Worm (Caenorhabditis elegans) whole organism, mixed stage, embryonic: ENCODE data around the gene W03C9.5.

Experiments
- M03D4.4 ChIP-seq: sonication (generic microtip); optimal IDR thresholded peaks from 2 replicates; lab custom pipeline; 2017; ENCODE audit warnings: mild to moderate bottlenecking, missing genetic modification characterization, missing compliant biosample characterization
- bed-3 ChIP-seq: fragments of 200-800 bp; sonication (Bioruptor generic); optimal IDR thresholded peaks from 3 replicates; lab custom pipeline; 2018; ENCODE audit warnings: mild to moderate bottlenecking, missing genetic modification characterization, moderate library complexity, missing compliant biosample characterization
- blmp-1 ChIP-seq: fragments of 150-350 bp; optimal IDR thresholded peaks from 2 replicates; lab custom pipeline; 2014; ENCODE audit warnings: missing biosample characterization, missing genetic modification characterization
- ceh-43 ChIP-seq: fragments of 200-800 bp; sonication (Bioruptor generic); optimal IDR thresholded peaks from 2 replicates; lab custom pipeline; 2018; ENCODE audit warnings: mild to moderate bottlenecking, missing genetic modification characterization, moderate library complexity, missing compliant biosample characterization
- ceh-83 ChIP-seq: fragments of 200-800 bp; sonication (Bioruptor generic); optimal IDR thresholded peaks from 2 replicates; lab custom pipeline; 2018; ENCODE audit warnings: mild to moderate bottlenecking, missing genetic modification characterization, missing compliant biosample characterization
- ces-1 ChIP-seq: fragments of 150-350 bp; optimal IDR thresholded peaks from 2 replicates; lab custom pipeline; 2014; ENCODE audit warnings: missing biosample characterization, missing genetic modification reagents, missing genetic modification characterization
- drap-1 ChIP-seq: fragments of 200-800 bp; sonication (Bioruptor generic); optimal IDR thresholded peaks from 3 replicates; lab custom pipeline; 2018; ENCODE audit warnings: mild to moderate bottlenecking, missing genetic modification characterization, missing compliant biosample characterization
- elt-3 ChIP-seq: fragments of 150-350 bp; optimal IDR thresholded peaks from 2 replicates; lab custom pipeline; 2014; ENCODE audit warnings: missing biosample characterization, missing genetic modification characterization
- ham-2 ChIP-seq: fragments of 200-800 bp; sonication (Bioruptor generic); optimal IDR thresholded peaks from 2 replicates; lab custom pipeline; 2018; ENCODE audit warnings: mild to moderate bottlenecking, missing genetic modification characterization, missing compliant biosample characterization
- hlh-1 ChIP-seq: fragments of 150-350 bp; optimal IDR thresholded peaks from 2 replicates; lab custom pipeline; 2014; ENCODE audit warnings: missing biosample characterization, missing genetic modification reagents, missing genetic modification characterization
- lin-13 ChIP-seq: fragments of 150-350 bp; optimal IDR thresholded peaks from 2 replicates; lab custom pipeline; 2014; ENCODE audit warnings: missing biosample characterization, missing genetic modification characterization
- lin-32 ChIP-seq: fragments of 200-800 bp; sonication (Bioruptor generic); optimal IDR thresholded peaks from 2 replicates; lab custom pipeline; 2018; ENCODE audit warnings: mild to moderate bottlenecking, missing genetic modification characterization, missing compliant biosample characterization
- lsy-2 ChIP-seq: fragments of 150-350 bp; optimal IDR thresholded peaks from 2 replicates; lab custom pipeline; 2014; ENCODE audit warnings: missing biosample characterization, missing genetic modification characterization
- mab-5 ChIP-seq: fragments of 150-350 bp; optimal IDR thresholded peaks from 2 replicates; lab custom pipeline; 2014; ENCODE audit warnings: missing biosample characterization, missing genetic modification characterization
- mep-1 ChIP-seq: fragments of 150-350 bp; optimal IDR thresholded peaks from 2 replicates; lab custom pipeline; 2017; ENCODE audit warnings: missing biosample characterization, missing genetic modification reagents, missing genetic modification characterization, inconsistent platforms
- mls-2 ChIP-seq: sonication (generic microtip); optimal IDR thresholded peaks from 2 replicates; lab custom pipeline; 2016; ENCODE audit warnings: mild to moderate bottlenecking, missing genetic modification characterization, moderate library complexity, missing compliant biosample characterization
- nhr-12 ChIP-seq: fragments of 150-350 bp; optimal IDR thresholded peaks from 2 replicates; lab custom pipeline; 2014; ENCODE audit warnings: missing biosample characterization, missing genetic modification characterization
- nhr-2 ChIP-seq: fragments of 150-350 bp; optimal IDR thresholded peaks from 2 replicates; lab custom pipeline; 2014; ENCODE audit warnings: missing biosample characterization, missing genetic modification characterization
- nhr-28 ChIP-seq: fragments of 150-350 bp; optimal IDR thresholded peaks from 2 replicates; lab custom pipeline; 2014; ENCODE audit warnings: missing biosample characterization, missing genetic modification characterization
- sem-2 ChIP-seq: fragments of 200-800 bp; sonication (Bioruptor generic); optimal IDR thresholded peaks from 2 replicates; lab custom pipeline; 2018; ENCODE audit warnings: mild to moderate bottlenecking, missing genetic modification characterization, missing compliant biosample characterization
- snpc-4 ChIP-seq: fragments of 150-350 bp; optimal IDR thresholded peaks from 2 replicates; lab custom pipeline; 2014; ENCODE audit warnings: missing biosample characterization, missing genetic modification characterization
- sptf-1 ChIP-seq: sonication (generic microtip); optimal IDR thresholded peaks from 2 replicates; lab custom pipeline; 2017; ENCODE audit warnings: mild to moderate bottlenecking, missing genetic modification characterization, moderate library complexity, missing compliant biosample characterization
- tbx-8 ChIP-seq: fragments of 200-800 bp; sonication (Bioruptor generic); optimal IDR thresholded peaks from 2 replicates; lab custom pipeline; 2018; ENCODE audit warnings: mild to moderate bottlenecking, missing genetic modification characterization, moderate library complexity, missing compliant biosample characterization
- unc-39 ChIP-seq: fragments of 150-350 bp; optimal IDR thresholded peaks from 2 replicates; lab custom pipeline; 2014; ENCODE audit warnings: missing biosample characterization, missing genetic modification characterization
- zip-8 ChIP-seq: fragments of 150-350 bp; optimal IDR thresholded peaks from 2 replicates; lab custom pipeline; 2014; ENCODE audit warnings: missing biosample characterization, missing genetic modification characterization
- ztf-11 ChIP-seq: fragments of 150-350 bp; optimal IDR thresholded peaks from 2 replicates; lab custom pipeline; 2014; ENCODE audit warnings: missing biosample characterization, missing genetic modification characterization

The W03C9.5 gene

ce11 chrII:11978478-11978877, 11.1 kb upstream of the W03C9.5 start:
- no peak for TF ChIP-seq mab-5
- TF ChIP-seq lin-32 (GFP tag; lab: Kevin White, UChicago), result no peak
- no peak for TF ChIP-seq ham-2 (GFP tag; lab: Kevin White, UChicago)
- no peak for TF ChIP-seq lin-13
- no peak for TF ChIP-seq drap-1 (GFP tag; lab: Kevin White, UChicago)
- no peak for TF ChIP-seq ztf-11 (tag; lab: Kevin White, UChicago)
- TF ChIP-seq elt-3, result no peak
- no peak for TF ChIP-seq hlh-1 (tag; lab: Kevin White, UChicago)
- no peak for TF ChIP-seq blmp-1 (tag; lab: Kevin White, UChicago)
- no peak for TF ChIP-seq bed-3 (GFP tag; lab: Kevin White, UChicago)

ce11 chrII:11977363-11977762, 10.0 kb upstream of the W03C9.5 start, which contains the start of gene Y17G7B.21:
Gene Y17G7B.21, minus strand, starts transcription at chrII:11977661.
- TF ChIP-seq nhr-12 (tag; lab: Kevin White, UChicago), result no peak
- no peak for TF ChIP-seq lsy-2
- no peak for TF ChIP-seq nhr-28 (tag; lab: Kevin White, UChicago)
- no peak for TF ChIP-seq unc-39 (tag; lab: Kevin White, UChicago)
- TF ChIP-seq ztf-11 (tag; lab: Kevin White, UChicago), result no peak
- TF ChIP-seq ceh-83, result no peak
- TF ChIP-seq, all 35 proteins: peak for 0

- TF ChIP-seq nhr-12 (tag; lab: Kevin White, UChicago) (no peak), blmp-1 (tag; lab: Kevin White, UChicago) (no peak), nhr-28 (tag; lab: Kevin White, UChicago) (no peak)
Measured at ce11 chrII:11976727-11977259, 9.4 kb upstream of the W03C9.5 start.

- peak; percentile 44 for TF ChIP-seq ceh-43 (GFP tag; lab: Kevin White, UChicago)
- TF ChIP-seq sem-2, result no peak
- TF ChIP-seq sptf-1 (tag; lab: Kevin White, UChicago), result peak; percentile 32
- peak; percentile 13 for TF ChIP-seq mls-2 (tag; lab: Kevin White, UChicago)
- TF ChIP-seq zip-8 (tag; lab: Kevin White, UChicago), result no peak
- TF ChIP-seq lin-32 (GFP tag; lab: Kevin White, UChicago), result no peak
- peak; percentile 59 for TF ChIP-seq ceh-83
- TF ChIP-seq unc-39 (tag; lab: Kevin White, UChicago), result no peak
- no peak for TF ChIP-seq mab-5
- TF ChIP-seq tbx-8, result no peak
- TF ChIP-seq nhr-28 (tag; lab: Kevin White, UChicago), result no peak
- no peak for TF ChIP-seq snpc-4 (tag; lab: Kevin White, UChicago)
- peak; percentile 47 for TF ChIP-seq bed-3 (GFP tag; lab: Kevin White, UChicago)
Measured at ce11 chrII:11974048-11974995, 7.0 kb upstream of the W03C9.5 start.

ce11 chrII:11973632-11974031, 6.3 kb upstream of the W03C9.5 start, which contains the start of gene acbp-6:
Gene acbp-6, minus strand, starts transcription at chrII:11973732.
- TF ChIP-seq M03D4.4 (tag; lab: Kevin White, UChicago), result no peak
- TF ChIP-seq, all 35 proteins: peak for 0

- TF ChIP-seq ceh-83, result no peak
- no peak for TF ChIP-seq nhr-2 (tag; lab: Kevin White, UChicago)
- no peak for TF ChIP-seq zip-8 (tag; lab: Kevin White, UChicago)
- TF ChIP-seq drap-1 (GFP tag; lab: Kevin White, UChicago), result no peak
- no peak for TF ChIP-seq mls-2 (tag; lab: Kevin White, UChicago)
- no peak for TF ChIP-seq ces-1 (GFP tag; lab: Kevin White, UChicago)
- no peak for TF ChIP-seq lin-32 (GFP tag; lab: Kevin White, UChicago)
- no peak for TF ChIP-seq mab-5
- no peak for TF ChIP-seq snpc-4 (tag; lab: Kevin White, UChicago)
- TF ChIP-seq M03D4.4 (tag; lab: Kevin White, UChicago), result no peak
- no peak for TF ChIP-seq unc-39 (tag; lab: Kevin White, UChicago)
- TF ChIP-seq tbx-8, result no peak
- TF ChIP-seq mep-1 (tag; lab: Kevin White, UChicago), result no peak
Measured at ce11 chrII:11972266-11972665, 4.9 kb upstream of the W03C9.5 start.
